Fruit fly (Drosophila melanogaster): ENCODE results near the gene CadN.

CadN gene

dm6 chr2L:17778287-17778762 is at the start of gene CadN:
Gene CadN (minus strand): TSS chr2L:17778340.
- TF ChIP-seq noc (tag; optimal IDR thresholded peaks at IDR 0.05), result no peak

- TF ChIP-seq noc (tag; optimal IDR thresholded peaks at IDR 0.05), result no peak
These were observed 34.4 kb upstream of the CadN start, which contains the start of gene CG42830 for dm6 chr2L:17812572-17812971. Gene CG42830 (minus strand): TSS chr2L:17812672.

- no peak for TF ChIP-seq noc (tag; optimal IDR thresholded peaks at IDR 0.05)
These were observed 25.0 kb upstream of the CadN start for dm6 chr2L:17803117-17803516.

dm6 chr2L:17784641-17785040 is 6.5 kb upstream of the CadN start:
- TF ChIP-seq noc (tag; optimal IDR thresholded peaks at IDR 0.05), result no peak

dm6 chr2L:17783477-17783876 is 5.3 kb upstream of the CadN start:
- no peak for TF ChIP-seq noc (tag; optimal IDR thresholded peaks at IDR 0.05)

dm6 chr2L:17781948-17782347 is 3.8 kb upstream of the CadN start:
- TF ChIP-seq noc (tag; optimal IDR thresholded peaks at IDR 0.05), result no peak

- no peak for TF ChIP-seq noc (tag; optimal IDR thresholded peaks at IDR 0.05)
These were observed 715 bp downstream of the CadN start for dm6 chr2L:17777425-17777824.

- no peak for TF ChIP-seq noc (tag; optimal IDR thresholded peaks at IDR 0.05)
These were observed 7.4 kb downstream of the CadN start for dm6 chr2L:17770775-17771174.

dm6 chr2L:17770121-17770520 is 8.0 kb downstream of the CadN start:
- no peak for TF ChIP-seq noc (tag; optimal IDR thresholded peaks at IDR 0.05)

dm6 chr2L:17768580-17768979 is 9.6 kb downstream of the CadN start:
- TF ChIP-seq noc (tag; optimal IDR thresholded peaks at IDR 0.05), result no peak

- no peak for TF ChIP-seq noc (tag; optimal IDR thresholded peaks at IDR 0.05)
These were observed 15.0 kb downstream of the CadN start for dm6 chr2L:17763173-17763572.

- TF ChIP-seq noc (tag; optimal IDR thresholded peaks at IDR 0.05), result no peak
These were observed 22.6 kb downstream of the CadN start for dm6 chr2L:17755576-17755975.

- no peak for TF ChIP-seq noc (tag; optimal IDR thresholded peaks at IDR 0.05)
These were observed 24.0 kb downstream of the CadN start for dm6 chr2L:17754108-17754507.

- TF ChIP-seq noc (tag; optimal IDR thresholded peaks at IDR 0.05), result no peak
These were observed 25.7 kb downstream of the CadN start for dm6 chr2L:17752406-17752805.

- no peak for TF ChIP-seq noc (tag; optimal IDR thresholded peaks at IDR 0.05)
These were observed 26.9 kb downstream of the CadN start for dm6 chr2L:17751220-17751619.

dm6 chr2L:17750141-17750540 is 28.0 kb downstream of the CadN start:
- no peak for TF ChIP-seq noc (tag; optimal IDR thresholded peaks at IDR 0.05)

- no peak for TF ChIP-seq noc (tag; optimal IDR thresholded peaks at IDR 0.05)
These were observed 29.3 kb downstream of the CadN start for dm6 chr2L:17748746-17749358.

Measured in whole organism, larva.